Fruit fly (Drosophila melanogaster) whole organism, prepupa: ENCODE data around the gene CG1113.

Experiments
- Blimp-1 ChIP-seq: fragments of 200-800 bp; sonication (Bioruptor generic); optimal IDR thresholded peaks from 3 replicates; lab custom pipeline; 2017; ENCODE audit warnings: missing biosample characterization, missing genetic modification characterization, mild to moderate bottlenecking, moderate library complexity, missing genetic modification reagents
- CG10669 ChIP-seq: fragments of 200-800 bp; sonication (Bioruptor generic); optimal IDR thresholded peaks from 3 replicates; lab custom pipeline; 2018; ENCODE audit warnings: missing biosample characterization, mild to moderate bottlenecking, missing genetic modification characterization, moderate library complexity
- CG11294 ChIP-seq: fragments of 200-800 bp; sonication (Bioruptor generic); IDR thresholded peaks from 2 replicates; pipeline ENCODE4 v1.3.6; 2022; ENCODE audit warnings: missing biosample characterization, missing genetic modification characterization
- CG11762 ChIP-seq: fragments of 200-800 bp; sonication (Bioruptor generic); optimal IDR thresholded peaks from 3 replicates; lab custom pipeline; 2016; ENCODE audit warnings: missing biosample characterization, missing genetic modification characterization; ENCODE audit not compliant: insufficient read depth
- CG11902 ChIP-seq: fragments of 200-800 bp; sonication (Bioruptor generic); optimal IDR thresholded peaks from 3 replicates; lab custom pipeline; 2016; ENCODE audit warnings: missing biosample characterization, missing genetic modification characterization
- CG15336 ChIP-seq: fragments of 200-800 bp; sonication (Bioruptor generic); IDR thresholded peaks from 2 replicates; pipeline ENCODE4 v1.3.6; 2022; ENCODE audit warnings: missing biosample characterization, missing genetic modification characterization
- CG1621 ChIP-seq: fragments of 200-800 bp; sonication (Bioruptor generic); optimal IDR thresholded peaks from 3 replicates; lab custom pipeline; 2018; ENCODE audit warnings: missing biosample characterization, mild to moderate bottlenecking, missing genetic modification characterization
- CG3032 ChIP-seq: fragments of 200-800 bp; optimal IDR thresholded peaks from 2 replicates; lab custom pipeline; 2019; ENCODE audit warnings: missing biosample characterization, mild to moderate bottlenecking, missing genetic modification characterization, moderate library complexity
- CG31627 ChIP-seq: fragments of 200-800 bp; sonication (Bioruptor generic); optimal IDR thresholded peaks from 3 replicates; lab custom pipeline; 2016; ENCODE audit warnings: missing biosample characterization, missing genetic modification characterization
- CG32006 ChIP-seq: fragments of 200-800 bp; sonication (Bioruptor generic); optimal IDR thresholded peaks from 3 replicates; lab custom pipeline; 2017; ENCODE audit warnings: missing biosample characterization, mild to moderate bottlenecking, missing genetic modification characterization
- CG34406 ChIP-seq: fragments of 200-800 bp; sonication (Bioruptor generic); optimal IDR thresholded peaks from 3 replicates; lab custom pipeline; 2016; ENCODE audit warnings: missing biosample characterization, missing genetic modification characterization
- CG3919 ChIP-seq: fragments of 200-800 bp; sonication (Bioruptor generic); optimal IDR thresholded peaks from 3 replicates; lab custom pipeline; 2016; ENCODE audit warnings: missing biosample characterization, missing genetic modification characterization
- CG6792 ChIP-seq: fragments of 200-800 bp; sonication (Bioruptor generic); optimal IDR thresholded peaks from 3 replicates; lab custom pipeline; 2016; ENCODE audit warnings: missing biosample characterization, missing genetic modification characterization
- CG6808 ChIP-seq: fragments of 200-800 bp; sonication (Bioruptor generic); optimal IDR thresholded peaks from 3 replicates; lab custom pipeline; 2017; ENCODE audit warnings: missing biosample characterization, missing genetic modification characterization, mild to moderate bottlenecking, moderate library complexity, missing genetic modification reagents
- CG6854 ChIP-seq: fragments of 200-800 bp; sonication (Bioruptor generic); optimal IDR thresholded peaks from 2 replicates; lab custom pipeline; 2017; ENCODE audit warnings: missing biosample characterization, mild to moderate bottlenecking, missing genetic modification characterization
- CG7368 ChIP-seq: fragments of 200-800 bp; sonication (Bioruptor generic); optimal IDR thresholded peaks from 3 replicates; lab custom pipeline; 2016; ENCODE audit warnings: missing biosample characterization, missing genetic modification characterization
- CG8119 ChIP-seq: fragments of 200-800 bp; sonication (Bioruptor generic); IDR thresholded peaks from 3 replicates; pipeline ENCODE4 v1.3.6; 2022; ENCODE audit warnings: missing biosample characterization, missing genetic modification characterization
- CG8319 ChIP-seq: fragments of 200-800 bp; sonication (Bioruptor generic); optimal IDR thresholded peaks from 3 replicates; lab custom pipeline; 2016; ENCODE audit warnings: missing biosample characterization, missing genetic modification characterization
- CG8632 ChIP-seq: fragments of 200-800 bp; sonication (Bioruptor generic); optimal IDR thresholded peaks from 3 replicates; lab custom pipeline; 2016; ENCODE audit warnings: missing biosample characterization, missing genetic modification characterization
- CG9139 ChIP-seq: fragments of 200-800 bp; sonication (Bioruptor generic); optimal IDR thresholded peaks from 3 replicates; lab custom pipeline; 2017; ENCODE audit warnings: missing biosample characterization, mild to moderate bottlenecking, missing genetic modification characterization
- Eip78C ChIP-seq: fragments of 200-800 bp; sonication (Bioruptor generic); peaks from one replicate; lab custom pipeline; 2016; ENCODE audit warnings: missing biosample characterization, missing genetic modification characterization
- Eip93F ChIP-seq: fragments of 200-800 bp; sonication (Bioruptor generic); optimal IDR thresholded peaks from 2 replicates; lab custom pipeline; 2016; ENCODE audit warnings: missing biosample characterization, mild to moderate bottlenecking, missing genetic modification characterization
- Ets21C ChIP-seq: fragments of 200-800 bp; sonication (Bioruptor generic); optimal IDR thresholded peaks from 3 replicates; lab custom pipeline; 2016; ENCODE audit warnings: missing biosample characterization, missing genetic modification characterization
- Ets96B ChIP-seq: fragments of 200-800 bp; optimal IDR thresholded peaks from 2 replicates; lab custom pipeline; 2019; ENCODE audit warnings: missing biosample characterization, mild to moderate bottlenecking, missing genetic modification characterization, moderate library complexity
- Hr38 ChIP-seq: sonication (Bioruptor generic); optimal IDR thresholded peaks from 2 replicates; lab custom pipeline; 2016; ENCODE audit warnings: missing biosample characterization, missing genetic modification characterization
- Hr39 ChIP-seq: fragments of 200-800 bp; sonication (Bioruptor generic); optimal IDR thresholded peaks from 2 replicates; lab custom pipeline; 2016; ENCODE audit warnings: missing biosample characterization, missing genetic modification characterization
- Hr4 ChIP-seq: fragments of 200-800 bp; sonication (Bioruptor generic); optimal IDR thresholded peaks from 3 replicates; lab custom pipeline; 2016; ENCODE audit warnings: missing biosample characterization, missing genetic modification characterization
- Lpt ChIP-seq: fragments of 200-800 bp; sonication (Bioruptor generic); optimal IDR thresholded peaks from 3 replicates; lab custom pipeline; 2016; ENCODE audit warnings: missing biosample characterization, missing genetic modification characterization
- Met ChIP-seq: fragments of 200-800 bp; sonication (Bioruptor generic); optimal IDR thresholded peaks from 3 replicates; lab custom pipeline; 2016; ENCODE audit warnings: missing biosample characterization, missing genetic modification characterization
- Smox ChIP-seq: fragments of 200-800 bp; sonication (Bioruptor generic); optimal IDR thresholded peaks from 3 replicates; lab custom pipeline; 2016; ENCODE audit warnings: missing biosample characterization, missing genetic modification characterization
- Sox102F ChIP-seq: fragments of 200-800 bp; sonication (Bioruptor generic); optimal IDR thresholded peaks from 2 replicates; lab custom pipeline; 2016; ENCODE audit warnings: missing biosample characterization, mild to moderate bottlenecking, missing genetic modification characterization
- Sox14 ChIP-seq: fragments of 200-800 bp; sonication (Bioruptor generic); optimal IDR thresholded peaks from 3 replicates; lab custom pipeline; 2016; ENCODE audit warnings: missing biosample characterization, missing genetic modification characterization
- Sox15 ChIP-seq: fragments of 200-800 bp; sonication (Bioruptor generic); optimal IDR thresholded peaks from 3 replicates; lab custom pipeline; 2016; ENCODE audit warnings: missing biosample characterization, missing genetic modification characterization
- achi ChIP-seq: fragments of 200-800 bp; sonication (Bioruptor generic); optimal IDR thresholded peaks from 3 replicates; lab custom pipeline; 2016; ENCODE audit warnings: missing biosample characterization, missing genetic modification characterization
- acj6 ChIP-seq: fragments of 200-800 bp; sonication (Bioruptor generic); optimal IDR thresholded peaks from 3 replicates; lab custom pipeline; 2016; ENCODE audit warnings: missing biosample characterization, missing genetic modification characterization
- cyc ChIP-seq: fragments of 200-800 bp; sonication (Bioruptor generic); optimal IDR thresholded peaks from 3 replicates; lab custom pipeline; 2016; ENCODE audit warnings: missing biosample characterization, missing genetic modification characterization
- dsx ChIP-seq: fragments of 200-800 bp; optimal IDR thresholded peaks from 3 replicates; lab custom pipeline; 2019; ENCODE audit warnings: missing biosample characterization, mild to moderate bottlenecking, missing genetic modification characterization, moderate library complexity; ENCODE audit not compliant: poor library complexity, severe bottlenecking
- eg ChIP-seq: fragments of 200-800 bp; sonication (Bioruptor generic); IDR thresholded peaks from 3 replicates; pipeline ENCODE4 v1.3.6; 2022; ENCODE audit warnings: missing biosample characterization, missing genetic modification characterization
- esn ChIP-seq: fragments of 200-800 bp; sonication (Bioruptor generic); optimal IDR thresholded peaks from 2 replicates; lab custom pipeline; 2016; ENCODE audit warnings: missing biosample characterization, mild to moderate bottlenecking, missing genetic modification characterization, moderate library complexity
- fkh ChIP-seq: fragments of 200-800 bp; sonication (Bioruptor generic); optimal IDR thresholded peaks from 3 replicates; lab custom pipeline; 2017; ENCODE audit warnings: missing biosample characterization, mild to moderate bottlenecking, missing genetic modification characterization, moderate library complexity
- lz ChIP-seq: fragments of 200-800 bp; sonication (Bioruptor generic); optimal IDR thresholded peaks from 3 replicates; lab custom pipeline; 2016; ENCODE audit warnings: missing biosample characterization, missing genetic modification characterization
- net ChIP-seq: fragments of 200-800 bp; sonication (Bioruptor generic); optimal IDR thresholded peaks from 3 replicates; lab custom pipeline; 2016; ENCODE audit warnings: missing biosample characterization, missing genetic modification characterization
- pdm3 ChIP-seq: fragments of 200-800 bp; sonication (Bioruptor generic); optimal IDR thresholded peaks from 3 replicates; lab custom pipeline; 2016; ENCODE audit warnings: missing biosample characterization, missing genetic modification characterization
- salr ChIP-seq, 2 experiments: fragments of 200-800 bp; sonication (Bioruptor generic); optimal IDR thresholded peaks; 3 replicates each; lab custom pipeline; 2016 to 2018; ENCODE audit warnings: missing biosample characterization in 2 of 2, missing genetic modification characterization in 2 of 2, mild to moderate bottlenecking in 1 of 2
- ss ChIP-seq, 2 experiments: fragments of 200-800 bp; sonication (Bioruptor generic); optimal IDR thresholded peaks; 2 replicates in 1 of 2; 3 replicates in 1 of 2; lab custom pipeline; 2017 to 2018; ENCODE audit warnings: mild to moderate bottlenecking in 2 of 2, missing biosample characterization in 2 of 2, missing genetic modification characterization in 2 of 2, moderate library complexity in 1 of 2
- topi ChIP-seq: fragments of 200-800 bp; sonication (Bioruptor generic); optimal IDR thresholded peaks from 3 replicates; lab custom pipeline; 2016; ENCODE audit warnings: missing biosample characterization, missing genetic modification characterization

The CG1113 gene

dm6 chr3R:5250530-5251242, 2.3 kb upstream of the CG1113 start (continued):
- TF ChIP-seq Hr4 = peak; percentile 76
- TF ChIP-seq CG10669 (GFP tag; lab: Kevin White, UChicago) = peak; percentile 68
- peak; percentile 48 for TF ChIP-seq lz (GFP tag; lab: Kevin White, UChicago)
- TF ChIP-seq fkh (GFP tag; lab: Kevin White, UChicago) = no peak
- TF ChIP-seq Lpt (GFP tag; lab: Kevin White, UChicago) = peak; percentile 55
- no peak for TF ChIP-seq Blimp-1
- TF ChIP-seq cyc = peak; percentile 66
- peak; percentile 29 to 61 for TF ChIP-seq salr (GFP tag; optimal IDR thresholded peaks at IDR 0.05; lab: Kevin White, UChicago)
- peak; percentile 33 for TF ChIP-seq CG34406 (GFP tag; lab: Kevin White, UChicago)
- no peak for TF ChIP-seq CG6854 (GFP tag; lab: Kevin White, UChicago)
- TF ChIP-seq CG6808 (GFP tag; lab: Kevin White, UChicago) = peak; percentile 31
- peak; percentile 73 for TF ChIP-seq acj6 (GFP tag; lab: Kevin White, UChicago)
- peak; percentile 37 for TF ChIP-seq CG1621 (tag; lab: Kevin White, UChicago)

- TF ChIP-seq Ets21C (GFP tag; lab: Kevin White, UChicago) (no peak), eg (GFP tag; lab: Robert Waterston, UW) (0 out of 3 replicates have a peak, but pooled peaks have one; percentile 9), CG11902 (GFP tag; lab: Kevin White, UChicago) (no peak), dsx (GFP tag; lab: Kevin White, UChicago) (peak; percentile 16), Ets96B (tag; lab: Kevin White, UChicago) (no peak), CG32006 (GFP tag; lab: Kevin White, UChicago) (no peak), CG8632 (GFP tag; lab: Kevin White, UChicago) (no peak), CG3919 (GFP tag; lab: Kevin White, UChicago) (no peak), Hr38 (GFP tag; lab: Kevin White, UChicago) (no peak), Eip78C (GFP tag; lab: Kevin White, UChicago) (peak; percentile 19), CG6808 (GFP tag; lab: Kevin White, UChicago) (no peak), CG8319 (GFP tag; lab: Kevin White, UChicago) (no peak), achi (no peak), CG15336 (GFP tag; lab: Robert Waterston, UW) (peak; percentile 32; the same call in 1 of the 2 replicates), CG3032 (tag; lab: Kevin White, UChicago) (peak; percentile 6), Hr39 (no peak), lz (GFP tag; lab: Kevin White, UChicago) (peak; percentile 18), Met (GFP tag; lab: Kevin White, UChicago) (peak; percentile 5), cyc (no peak), Sox15 (no peak), CG11762 (GFP tag; lab: Kevin White, UChicago) (no peak), CG31627 (no peak), CG8119 (GFP tag; lab: Robert Waterston, UW) (no peak), CG6792 (GFP tag; lab: Kevin White, UChicago) (no peak), Eip93F (no peak), esn (GFP tag; lab: Kevin White, UChicago) (peak; percentile 25), CG10669 (GFP tag; lab: Kevin White, UChicago) (no peak), CG1621 (tag; lab: Kevin White, UChicago) (no peak), CG7368 (GFP tag; lab: Kevin White, UChicago) (no peak), salr (GFP tag; optimal IDR thresholded peaks at IDR 0.05; lab: Kevin White, UChicago) (no peak), CG34406 (GFP tag; lab: Kevin White, UChicago) (no peak), fkh (GFP tag; lab: Kevin White, UChicago) (peak; percentile 29), Sox14 (GFP tag; lab: Kevin White, UChicago) (peak; percentile 90), CG9139 (GFP tag; lab: Kevin White, UChicago) (no peak), topi (peak; percentile 9), CG11294 (GFP tag; lab: Robert Waterston, UW) (no peak), net (GFP tag; lab: Kevin White, UChicago) (no peak), Smox (GFP tag; lab: Kevin White, UChicago) (peak; percentile 24), Lpt (GFP tag; lab: Kevin White, UChicago) (no peak), Sox102F (peak; percentile 36), ss (GFP tag; optimal IDR thresholded peaks at IDR 0.05; lab: Kevin White, UChicago) (peak; percentile 28 to 63), pdm3 (GFP tag; lab: Kevin White, UChicago) (no peak)
Observed at dm6 chr3R:5251243-5251865, 1.6 kb upstream of the CG1113 start, which contains the start of gene CtsF. Gene CtsF, minus strand, starts transcription at chr3R:5251745.
